Worm (Caenorhabditis elegans) whole organism, midembryonic: ENCODE measurements around the gene clec-129.

Experiments
- T22C8.4 ChIP-seq: fragments of 200-800 bp; sonication (Bioruptor generic); IDR thresholded peaks from 2 replicates; pipeline ENCODE4 v1.3.6; 2022; ENCODE audit warnings: missing genetic modification characterization, missing compliant biosample characterization
- cog-1 ChIP-seq: sonication (generic microtip); optimal IDR thresholded peaks from 2 replicates; lab custom pipeline; 2016; ENCODE audit warnings: missing genetic modification characterization, missing compliant biosample characterization
- flt-1 ChIP-seq: fragments of 200-800 bp; sonication (Bioruptor generic); IDR thresholded peaks from 2 replicates; pipeline ENCODE4 v1.3.6; 2022; ENCODE audit warnings: missing genetic modification characterization, missing compliant biosample characterization
- klf-2 ChIP-seq: fragments of 200-800 bp; sonication (Bioruptor generic); conservative IDR thresholded peaks from 2 replicates; pipeline ENCODE4 v1.3.6; 2022; ENCODE audit warnings: missing genetic modification reagents, missing genetic modification characterization, missing compliant biosample characterization
- med-1 ChIP-seq: sonication (generic microtip); optimal IDR thresholded peaks from 2 replicates; lab custom pipeline; 2017; ENCODE audit warnings: missing genetic modification characterization, mild to moderate bottlenecking, missing compliant biosample characterization, antibody characterized with exemption, missing genetic modification reagents; ENCODE audit not compliant: insufficient read depth
- ref-1 ChIP-seq: fragments of 200-800 bp; sonication (Bioruptor generic); conservative IDR thresholded peaks from 2 replicates; pipeline ENCODE4 v1.3.6; 2022; ENCODE audit warnings: missing genetic modification reagents, missing genetic modification characterization, missing compliant biosample characterization
- tab-1 ChIP-seq: fragments of 200-800 bp; sonication (Bioruptor generic); IDR thresholded peaks from 2 replicates; pipeline ENCODE4 v1.3.6; 2022; ENCODE audit warnings: missing genetic modification characterization, missing compliant biosample characterization
- ztf-23 ChIP-seq: fragments of 200-800 bp; sonication (Bioruptor generic); IDR thresholded peaks from 2 replicates; pipeline ENCODE4 v1.3.6; 2022; ENCODE audit warnings: missing genetic modification reagents, missing genetic modification characterization, missing compliant biosample characterization
- ztf-29 ChIP-seq: fragments of 200-800 bp; sonication (Bioruptor generic); IDR thresholded peaks from 2 replicates; pipeline ENCODE4 v1.3.6; 2022; ENCODE audit warnings: missing genetic modification reagents, missing genetic modification characterization, missing compliant biosample characterization

The clec-129 gene

DNA sequence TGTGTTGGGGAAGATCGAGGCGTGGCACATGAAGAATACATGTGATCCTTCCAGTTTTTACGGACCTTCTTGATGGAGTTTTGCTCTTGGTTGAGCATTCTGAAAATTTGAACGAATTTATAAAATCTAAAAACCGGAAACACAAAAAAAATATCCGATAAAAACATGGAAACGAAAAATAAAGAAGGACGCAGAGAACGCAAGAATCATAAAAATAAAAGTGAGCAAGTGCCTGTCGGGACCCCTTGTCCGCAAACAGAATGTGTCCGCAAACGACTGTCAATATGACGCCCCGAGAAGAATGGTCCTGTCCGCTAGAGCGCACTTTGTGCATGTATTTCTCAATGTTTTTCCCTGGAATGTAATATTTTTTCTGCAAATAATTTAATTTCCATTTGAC lies 38.5 kb downstream of the clec-129 start, which contains the start of gene Y49F6A.5:
Gene Y49F6A.5, minus strand, starts transcription at position 101 of the 400 bp plus-strand sequence.
- TF ChIP-seq ref-1 (GFP tag; lab: Robert Waterston, UW) = no peak
- no peak for TF ChIP-seq T22C8.4 (GFP tag; lab: Robert Waterston, UW)
- TF ChIP-seq cog-1 (tag; lab: Kevin White, UChicago) = no peak
- TF ChIP-seq med-1 (GFP tag; lab: Kevin White, UChicago) = no peak
- no peak for TF ChIP-seq tab-1 (GFP tag; lab: Robert Waterston, UW)
- TF ChIP-seq flt-1 = no peak
- TF ChIP-seq klf-2 = no peak

DNA sequence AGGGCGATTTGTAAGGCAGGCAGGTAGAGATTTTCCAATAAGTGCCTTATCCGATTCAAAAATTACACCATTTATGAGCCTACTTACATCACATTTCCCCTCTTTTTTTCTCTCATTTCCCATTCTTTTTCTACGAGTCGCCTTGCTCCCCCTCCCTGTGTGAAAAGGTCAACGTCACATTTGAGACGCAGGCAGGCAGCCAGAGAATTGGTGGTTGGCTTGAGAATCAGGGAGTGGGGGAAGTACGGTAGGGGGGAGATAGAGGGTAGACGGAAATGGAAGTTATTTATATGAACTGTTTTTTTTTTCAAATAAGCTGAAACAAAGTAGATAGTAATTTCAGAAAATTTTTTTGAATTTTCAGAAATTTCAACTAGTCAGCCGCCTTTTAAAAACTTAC lies 45.3 kb downstream of the clec-129 start:
- TF ChIP-seq ztf-29 (GFP tag; lab: Robert Waterston, UW) (no peak), cog-1 (tag; lab: Kevin White, UChicago) (no peak), T22C8.4 (GFP tag; lab: Robert Waterston, UW) (no peak), klf-2 (no peak), flt-1 (no peak), tab-1 (GFP tag; lab: Robert Waterston, UW) (no peak)

DNA sequence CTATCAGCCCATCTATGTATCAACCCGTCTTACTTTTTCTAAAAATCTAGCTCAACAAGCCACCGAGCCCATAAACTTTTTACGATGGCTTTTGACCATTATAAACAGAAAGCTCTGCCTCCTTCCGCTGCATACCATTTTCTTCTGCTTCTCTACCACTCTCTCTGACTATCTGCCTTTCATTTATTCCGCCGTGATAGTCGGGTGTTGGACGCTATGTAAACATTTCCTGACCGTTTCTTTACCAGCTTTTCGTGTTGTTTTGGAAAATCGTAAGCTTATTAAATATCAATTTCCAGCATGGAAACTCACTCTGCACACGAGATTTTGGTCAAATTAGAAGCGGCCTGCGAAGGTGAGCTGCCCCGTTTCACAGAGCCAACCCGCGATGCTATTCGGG lies 46.2 kb downstream of the clec-129 start, which contains the start of gene F40E12.1:
Gene F40E12.1, plus strand, starts transcription at position 301 of the 400 bp plus-strand sequence.
- TF ChIP-seq med-1 (GFP tag; lab: Kevin White, UChicago) (no peak), T22C8.4 (GFP tag; lab: Robert Waterston, UW) (no peak), tab-1 (GFP tag; lab: Robert Waterston, UW) (no peak), klf-2 (no peak), ztf-23 (GFP tag; lab: Robert Waterston, UW) (no peak), ref-1 (GFP tag; lab: Robert Waterston, UW) (no peak), ztf-29 (GFP tag; lab: Robert Waterston, UW) (no peak), flt-1 (no peak), cog-1 (tag; lab: Kevin White, UChicago) (no peak)

DNA sequence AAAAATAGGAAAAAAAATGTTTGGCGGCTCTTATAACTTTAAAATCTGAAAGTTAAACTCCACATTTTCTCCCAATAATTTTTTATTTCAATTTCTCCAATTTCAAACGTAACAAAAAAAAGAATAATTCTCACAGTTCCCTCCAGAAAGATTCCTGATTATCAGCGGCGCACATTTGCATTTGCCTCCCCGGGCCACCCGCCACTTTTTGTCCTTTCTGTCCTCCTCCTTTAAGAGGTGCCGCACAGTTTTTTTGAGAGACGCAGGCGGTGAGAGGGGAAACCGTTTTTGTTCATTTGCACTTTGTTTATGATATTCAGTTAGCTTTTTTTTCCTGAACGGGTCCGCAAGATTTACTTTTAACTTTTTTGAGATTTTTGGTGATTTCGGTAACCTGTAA lies 49.6 kb downstream of the clec-129 start:
- TF ChIP-seq ztf-23 (GFP tag; lab: Robert Waterston, UW) (no peak), ref-1 (GFP tag; lab: Robert Waterston, UW) (no peak), tab-1 (GFP tag; lab: Robert Waterston, UW) (no peak), med-1 (GFP tag; lab: Kevin White, UChicago) (no peak), flt-1 (no peak), T22C8.4 (GFP tag; lab: Robert Waterston, UW) (no peak), cog-1 (tag; lab: Kevin White, UChicago) (no peak), ztf-29 (GFP tag; lab: Robert Waterston, UW) (no peak), klf-2 (no peak)

DNA sequence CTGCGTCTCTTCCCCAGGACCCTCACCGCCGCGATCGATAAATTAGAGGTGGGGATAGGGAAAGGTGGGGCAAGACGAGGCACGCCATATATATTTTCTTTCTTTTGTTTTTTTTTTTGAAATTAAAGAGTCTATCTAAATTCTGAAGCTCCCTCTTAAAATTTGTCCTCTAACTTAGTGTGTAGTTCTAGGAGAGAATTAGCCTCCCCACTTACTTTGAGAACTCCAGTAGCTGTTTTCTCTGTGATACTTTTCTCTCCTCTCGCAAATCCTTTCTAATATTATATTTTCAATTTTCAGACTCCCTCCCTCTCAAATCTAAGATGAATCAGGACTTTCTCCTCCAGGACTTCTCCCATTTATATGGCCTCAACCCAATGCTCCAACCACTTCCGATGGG lies 50.7 kb downstream of the clec-129 start, which contains the start of gene M151.7:
Gene M151.7, plus strand, starts transcription at position 301 of the 400 bp plus-strand sequence.
- TF ChIP-seq ztf-23 (GFP tag; lab: Robert Waterston, UW) (no peak), med-1 (GFP tag; lab: Kevin White, UChicago) (no peak), ref-1 (GFP tag; lab: Robert Waterston, UW) (no peak), tab-1 (GFP tag; lab: Robert Waterston, UW) (no peak)
